Fruit fly (Drosophila melanogaster) S2 (cell line): Measurements from ENCODE around the gene CG45067.

Source experiments
- CG8478 ChIP-seq: fragments of >200 bp; optimal IDR thresholded peaks from 2 replicates; lab custom pipeline; 2018
- CTCF ChIP-seq, 2 experiments: fragments of >200 bp; optimal IDR thresholded peaks; 2 replicates each; lab custom pipeline; 2018

- TF ChIP-seq CG8478 (lab: Kevin White, UChicago) (no peak), CTCF (optimal IDR thresholded peaks at IDR 0.05; lab: Kevin White, UChicago) (no peak)
Measured at dm6 chr3L:3150376-3150775, 36.1 kb upstream of the CG45067 start.
